Fruit fly (Drosophila melanogaster) whole organism, embryonic: ENCODE measurements around the gene Inx7.
A peak's percentile ranks its signal among the peaks of the same experiment; 100 is the strongest.

ENCODE experiments used
- Ada2b ChIP-seq: fragments of 200-800 bp; sonication (Bioruptor generic); IDR thresholded peaks from 2 replicates; pipeline ENCODE4 v1.3.6; 2022; ENCODE audit warnings: missing biosample characterization, missing genetic modification characterization
- Aef1 ChIP-seq: fragments of 200-800 bp; sonication (Bioruptor generic); IDR thresholded peaks from 3 replicates; pipeline ENCODE4 v1.3.6; 2022; ENCODE audit warnings: missing biosample characterization, missing genetic modification characterization
- Asciz ChIP-seq: fragments of 200-800 bp; sonication (Bioruptor generic); optimal IDR thresholded peaks from 2 replicates; lab custom pipeline; 2017; ENCODE audit warnings: missing biosample characterization, mild to moderate bottlenecking, missing genetic modification characterization, missing genetic modification reagents
- Bdp1 ChIP-seq: fragments of 200-800 bp; sonication (Bioruptor generic); optimal IDR thresholded peaks from 3 replicates; lab custom pipeline; 2016; ENCODE audit warnings: missing biosample characterization, missing genetic modification characterization
- Blimp-1 ChIP-seq: fragments of 200-800 bp; sonication (Bioruptor generic); optimal IDR thresholded peaks from 3 replicates; lab custom pipeline; 2018; ENCODE audit warnings: missing biosample characterization, missing genetic modification characterization, mild to moderate bottlenecking, moderate library complexity, missing genetic modification reagents
- CG1024 ChIP-seq: fragments of 200-800 bp; sonication (Bioruptor generic); IDR thresholded peaks from 2 replicates; pipeline ENCODE4 v1.3.6; 2022; ENCODE audit warnings: missing biosample characterization, missing genetic modification characterization
- CG10267 ChIP-seq: fragments of 200-800 bp; sonication (Bioruptor generic); optimal IDR thresholded peaks from 2 replicates; lab custom pipeline; 2018; ENCODE audit warnings: missing biosample characterization, mild to moderate bottlenecking, missing genetic modification characterization, moderate library complexity
- CG10366 ChIP-seq: fragments of 200-800 bp; sonication (Bioruptor generic); IDR thresholded peaks from 2 replicates; pipeline ENCODE4 v1.3.6; 2022; ENCODE audit warnings: missing biosample characterization, missing genetic modification characterization
- CG12942 ChIP-seq: fragments of 200-800 bp; sonication (Bioruptor generic); optimal IDR thresholded peaks from 3 replicates; lab custom pipeline; 2016; ENCODE audit warnings: missing biosample characterization, missing genetic modification characterization
- CG14710 ChIP-seq: fragments of 200-800 bp; sonication (Bioruptor generic); optimal IDR thresholded peaks from 3 replicates; lab custom pipeline; 2019; ENCODE audit warnings: missing biosample characterization, mild to moderate bottlenecking, missing genetic modification characterization, moderate library complexity
- CG15479 ChIP-seq: fragments of 200-800 bp; sonication (Bioruptor generic); optimal IDR thresholded peaks from 3 replicates; lab custom pipeline; 2019; ENCODE audit warnings: missing biosample characterization, mild to moderate bottlenecking, missing genetic modification characterization, moderate library complexity
- CG15696 ChIP-seq: fragments of 200-800 bp; sonication (Bioruptor generic); optimal IDR thresholded peaks from 2 replicates; lab custom pipeline; 2019; ENCODE audit warnings: missing biosample characterization, mild to moderate bottlenecking, missing genetic modification characterization, moderate library complexity
- CG1647 ChIP-seq: fragments of 200-800 bp; sonication (Bioruptor generic); optimal IDR thresholded peaks from 3 replicates; lab custom pipeline; 2016; ENCODE audit warnings: missing biosample characterization, missing genetic modification characterization
- CG16779 ChIP-seq: fragments of 200-800 bp; sonication (Bioruptor generic); IDR thresholded peaks from 2 replicates; pipeline ENCODE4 v1.3.6; 2022; ENCODE audit warnings: missing biosample characterization, missing genetic modification characterization
- CG17829 ChIP-seq: fragments of 200-800 bp; optimal IDR thresholded peaks from 2 replicates; lab custom pipeline; 2019; ENCODE audit warnings: missing biosample characterization, mild to moderate bottlenecking, missing genetic modification characterization, moderate library complexity
- CG2678 ChIP-seq: fragments of 200-800 bp; sonication (Bioruptor generic); optimal IDR thresholded peaks from 3 replicates; lab custom pipeline; 2019; ENCODE audit warnings: missing biosample characterization, mild to moderate bottlenecking, missing genetic modification characterization, moderate library complexity
- CG31388 ChIP-seq: fragments of 200-800 bp; sonication (Bioruptor generic); optimal IDR thresholded peaks from 2 replicates; lab custom pipeline; 2016; ENCODE audit warnings: missing biosample characterization, missing genetic modification characterization
- CG4282 ChIP-seq: fragments of 200-800 bp; sonication (Bioruptor generic); optimal IDR thresholded peaks from 2 replicates; lab custom pipeline; 2016; ENCODE audit warnings: missing biosample characterization, missing genetic modification characterization
- CG4328 ChIP-seq: fragments of 200-800 bp; sonication (Bioruptor generic); optimal IDR thresholded peaks from 3 replicates; lab custom pipeline; 2017; ENCODE audit warnings: missing biosample characterization, missing genetic modification reagents, missing genetic modification characterization
- CG5953 ChIP-seq: fragments of 200-800 bp; sonication (Bioruptor generic); IDR thresholded peaks from 2 replicates; pipeline ENCODE4 v1.3.6; 2022; ENCODE audit warnings: missing biosample characterization, missing genetic modification characterization
- CG6689 ChIP-seq: fragments of 200-800 bp; sonication (Bioruptor generic); IDR thresholded peaks from 2 replicates; pipeline ENCODE4 v1.3.6; 2022; ENCODE audit warnings: missing biosample characterization, missing genetic modification characterization
- CG9609 ChIP-seq: fragments of 200-800 bp; sonication (Bioruptor generic); optimal IDR thresholded peaks from 3 replicates; lab custom pipeline; 2016; ENCODE audit warnings: missing biosample characterization, missing genetic modification characterization
- CG9817 ChIP-seq: fragments of 200-800 bp; sonication (Bioruptor generic); optimal IDR thresholded peaks from 2 replicates; lab custom pipeline; 2018; ENCODE audit warnings: missing biosample characterization, mild to moderate bottlenecking, missing genetic modification characterization, moderate library complexity
- CHES-1-like ChIP-seq: fragments of 200-800 bp; sonication (Bioruptor generic); optimal IDR thresholded peaks from 2 replicates; lab custom pipeline; 2016; ENCODE audit warnings: missing biosample characterization, missing genetic modification characterization
- Camta ChIP-seq: fragments of 200-800 bp; sonication (Bioruptor generic); optimal IDR thresholded peaks from 2 replicates; lab custom pipeline; 2016; ENCODE audit warnings: missing biosample characterization, missing genetic modification characterization
- D19A ChIP-seq: fragments of 200-800 bp; optimal IDR thresholded peaks from 3 replicates; lab custom pipeline; 2019; ENCODE audit warnings: missing biosample characterization, mild to moderate bottlenecking, missing genetic modification characterization, moderate library complexity
- Dek ChIP-seq: fragments of 200-800 bp; sonication (Bioruptor generic); optimal IDR thresholded peaks from 3 replicates; lab custom pipeline; 2019; ENCODE audit warnings: missing biosample characterization, mild to moderate bottlenecking, missing genetic modification characterization, moderate library complexity
- ERR ChIP-seq: fragments of 200-800 bp; sonication (Bioruptor generic); optimal IDR thresholded peaks from 2 replicates; lab custom pipeline; 2016; ENCODE audit warnings: missing biosample characterization, missing genetic modification characterization
- Fer1 ChIP-seq: fragments of 200-800 bp; sonication (Bioruptor generic); optimal IDR thresholded peaks from 2 replicates; lab custom pipeline; 2017; ENCODE audit warnings: missing biosample characterization, mild to moderate bottlenecking, missing genetic modification characterization
- H2.0 ChIP-seq: fragments of 200-800 bp; sonication (Bioruptor generic); IDR thresholded peaks from 2 replicates; pipeline ENCODE4 v1.3.6; 2022; ENCODE audit warnings: missing biosample characterization, missing genetic modification characterization
- Kr ChIP-seq: fragments of 200-800 bp; sonication (Bioruptor generic); optimal IDR thresholded peaks from 2 replicates; lab custom pipeline; 2017; ENCODE audit warnings: missing biosample characterization, mild to moderate bottlenecking, missing genetic modification characterization
- Meics ChIP-seq: fragments of 200-800 bp; sonication (Bioruptor generic); optimal IDR thresholded peaks from 2 replicates; lab custom pipeline; 2017; ENCODE audit warnings: missing biosample characterization, mild to moderate bottlenecking, missing genetic modification characterization
- Oaz ChIP-seq: fragments of 200-800 bp; sonication (Bioruptor generic); IDR thresholded peaks from 2 replicates; pipeline ENCODE4 v1.3.6; 2022; ENCODE audit warnings: missing biosample characterization, missing genetic modification characterization
- Opbp ChIP-seq: fragments of 200-800 bp; sonication (Bioruptor generic); IDR thresholded peaks from 3 replicates; pipeline ENCODE4 v1.3.6; 2022; ENCODE audit warnings: missing biosample characterization, missing genetic modification characterization; ENCODE audit not compliant: partially characterized antibody
- Sin3A ChIP-seq: fragments of >200 bp; optimal IDR thresholded peaks from 2 replicates; lab custom pipeline; 2018
- Stat92E ChIP-seq, 3 experiments: fragments of >200 bp in 2 of 3; fragments of 200-800 bp in 1 of 3; sonication (Bioruptor generic) in 1 of 3; optimal IDR thresholded peaks; 2 replicates each; lab custom pipeline; 2017 to 2019; ENCODE audit warnings: missing biosample characterization in 3 of 3, missing genetic modification characterization in 3 of 3, mild to moderate bottlenecking in 1 of 3, moderate library complexity in 1 of 3
- YL-1 ChIP-seq: fragments of 200-800 bp; sonication (Bioruptor generic); optimal IDR thresholded peaks from 3 replicates; lab custom pipeline; 2017; ENCODE audit warnings: missing biosample characterization, mild to moderate bottlenecking, missing genetic modification characterization
- bab2 ChIP-seq: fragments of 200-800 bp; sonication (Bioruptor generic); optimal IDR thresholded peaks from 2 replicates; lab custom pipeline; 2016; ENCODE audit warnings: missing biosample characterization, missing genetic modification characterization
- btn ChIP-seq: fragments of 200-800 bp; sonication (Bioruptor generic); optimal IDR thresholded peaks from 2 replicates; lab custom pipeline; 2016; ENCODE audit warnings: missing biosample characterization, missing genetic modification characterization
- chm ChIP-seq: fragments of 200-800 bp; sonication (Bioruptor generic); IDR thresholded peaks from 2 replicates; pipeline ENCODE4 v1.3.6; 2022; ENCODE audit warnings: missing biosample characterization, missing genetic modification characterization
- chn ChIP-seq: fragments of 200-800 bp; sonication (Bioruptor generic); optimal IDR thresholded peaks from 2 replicates; lab custom pipeline; 2016; ENCODE audit warnings: missing biosample characterization, missing genetic modification characterization
- ci ChIP-seq: fragments of 200-800 bp; sonication (Bioruptor generic); IDR thresholded peaks from 3 replicates; pipeline ENCODE4 v1.3.6; 2022; ENCODE audit warnings: missing biosample characterization, missing genetic modification characterization
- esg ChIP-seq: fragments of 200-800 bp; sonication (Bioruptor generic); conservative IDR thresholded peaks from 2 replicates; pipeline ENCODE4 v1.3.6; 2022; ENCODE audit warnings: missing biosample characterization, missing genetic modification characterization
- ftz-f1 ChIP-seq: fragments of 200-800 bp; sonication (Bioruptor generic); optimal IDR thresholded peaks from 2 replicates; lab custom pipeline; 2016; ENCODE audit warnings: missing biosample characterization, missing genetic modification characterization
- gro ChIP-seq: fragments of 200-800 bp; sonication (Bioruptor generic); optimal IDR thresholded peaks from 2 replicates; lab custom pipeline; 2016; ENCODE audit warnings: missing biosample characterization, missing genetic modification characterization
- gt ChIP-seq: fragments of 200-800 bp; sonication (Bioruptor generic); IDR thresholded peaks from 2 replicates; pipeline ENCODE4 v1.3.6; 2022; ENCODE audit warnings: missing biosample characterization, missing genetic modification characterization
- p53 ChIP-seq: fragments of 200-800 bp; sonication (Bioruptor generic); optimal IDR thresholded peaks from 2 replicates; lab custom pipeline; 2016; ENCODE audit warnings: missing biosample characterization, missing genetic modification characterization
- phol ChIP-seq: fragments of 200-800 bp; sonication (Bioruptor generic); optimal IDR thresholded peaks from 3 replicates; lab custom pipeline; 2018; ENCODE audit warnings: missing biosample characterization, mild to moderate bottlenecking, missing genetic modification characterization, moderate library complexity
- zen2 ChIP-seq: fragments of 200-800 bp; sonication (Bioruptor generic); IDR thresholded peaks from 3 replicates; pipeline ENCODE4 v1.3.6; 2022; ENCODE audit warnings: missing biosample characterization, missing genetic modification characterization; ENCODE audit not compliant: partially characterized antibody
- zf30C ChIP-seq: fragments of 200-800 bp; sonication (Bioruptor generic); optimal IDR thresholded peaks from 3 replicates; lab custom pipeline; 2018; ENCODE audit warnings: missing biosample characterization, mild to moderate bottlenecking, missing genetic modification characterization
- zfh2 ChIP-seq: fragments of 200-800 bp; sonication (Bioruptor generic); optimal IDR thresholded peaks from 2 replicates; lab custom pipeline; 2016; ENCODE audit warnings: missing biosample characterization, missing genetic modification characterization

Inx7 gene

dm6 chrX:7014931-7015428 is 21.6 kb upstream of the Inx7 start (continued):
- peak; percentile 42 for TF ChIP-seq CG17829 (tag; lab: Kevin White, UChicago)
- no peak for TF ChIP-seq gt
- TF ChIP-seq Opbp (GFP tag; lab: Robert Waterston, UW) = peak; percentile 68; the same call in 2 of the 3 replicates
- TF ChIP-seq zfh2 = peak; percentile 27
- TF ChIP-seq CG4328 = no peak
- TF ChIP-seq YL-1 (GFP tag; lab: Kevin White, UChicago) = peak; percentile 7
- peak; percentile 62 for TF ChIP-seq CG2678 (tag; lab: Kevin White, UChicago)
- TF ChIP-seq D19A (tag; lab: Kevin White, UChicago) = peak; percentile 9
- TF ChIP-seq CG9817 = peak; percentile 26
- peak; percentile 67 for TF ChIP-seq bab2 (GFP tag; lab: Kevin White, UChicago)
- no peak for TF ChIP-seq CG4282 (GFP tag; lab: Kevin White, UChicago)
- peak; percentile 55 for TF ChIP-seq esg (GFP tag; lab: Robert Waterston, UW)
- TF ChIP-seq CHES-1-like = no peak
- TF ChIP-seq p53 (GFP tag; lab: Kevin White, UChicago) = peak; percentile 27
- TF ChIP-seq Ada2b (GFP tag; lab: Robert Waterston, UW) = peak; percentile 25
- TF ChIP-seq Meics (GFP tag; lab: Kevin White, UChicago) = peak; percentile 42
- TF ChIP-seq chm (GFP tag; lab: Robert Waterston, UW) = 0 out of 2 replicates have a peak, but pooled peaks have one; percentile 19
- no peak for TF ChIP-seq Sin3A (lab: Kevin White, UChicago)
- 0 out of 2 replicates have a peak, but pooled peaks have one; percentile 3 for TF ChIP-seq CG1024
- no peak for TF ChIP-seq CG9609 (GFP tag; lab: Kevin White, UChicago)
- TF ChIP-seq Stat92E (GFP tag; optimal IDR thresholded peaks at IDR 0.05; lab: Kevin White, UChicago) = no peak
- TF ChIP-seq Camta (GFP tag; lab: Kevin White, UChicago) = peak; percentile 62
- TF ChIP-seq zf30C = no peak
- TF ChIP-seq ci (GFP tag; lab: Robert Waterston, UW) = peak; percentile 71
- TF ChIP-seq phol = peak; percentile 19
- TF ChIP-seq Fer1 (GFP tag; lab: Kevin White, UChicago) = peak; percentile 41
- TF ChIP-seq Aef1 (GFP tag; lab: Robert Waterston, UW) = peak; percentile 52
- TF ChIP-seq chn (GFP tag; lab: Kevin White, UChicago) = peak; percentile 31
- no peak for TF ChIP-seq btn
- TF ChIP-seq CG5953 = no peak
- TF ChIP-seq Bdp1 = no peak
- peak; percentile 31 for TF ChIP-seq Blimp-1 (GFP tag; lab: Kevin White, UChicago)
- peak; percentile 10; the same call in 1 of the 2 replicates for TF ChIP-seq CG10366
- no peak for TF ChIP-seq Kr
- TF ChIP-seq H2.0 (GFP tag; lab: Robert Waterston, UW) = peak; percentile 25; the same call in 1 of the 2 replicates
- 0 out of 2 replicates have a peak, but pooled peaks have one; percentile 20 for TF ChIP-seq CG6689 (GFP tag; lab: Robert Waterston, UW)
- peak; percentile 41 for TF ChIP-seq CG10267 (tag; lab: Kevin White, UChicago)
- peak; percentile 46 for TF ChIP-seq CG14710 (tag; lab: Kevin White, UChicago)
- peak; percentile 52; the same call in 2 of the 3 replicates for TF ChIP-seq zen2 (GFP tag; lab: Robert Waterston, UW)
- TF ChIP-seq CG16779 = no peak
- TF ChIP-seq gro (GFP tag; lab: Kevin White, UChicago) = peak; percentile 89
- peak; percentile 38 for TF ChIP-seq ERR
- TF ChIP-seq CG15696 (tag; lab: Kevin White, UChicago) = peak; percentile 18
- no peak; the same call in 1 of the 2 replicates for TF ChIP-seq Oaz (GFP tag; lab: Robert Waterston, UW)
- TF ChIP-seq ftz-f1 (GFP tag; lab: Kevin White, UChicago) = no peak
- no peak for TF ChIP-seq CG1647 (GFP tag; lab: Kevin White, UChicago)
- peak; percentile 35 for TF ChIP-seq Dek
- peak; percentile 9 for TF ChIP-seq Asciz
- TF ChIP-seq CG15479 (GFP tag; lab: Kevin White, UChicago) = no peak
- no peak for TF ChIP-seq CG12942 (GFP tag; lab: Kevin White, UChicago)
- no peak for TF ChIP-seq CG31388 (GFP tag; lab: Kevin White, UChicago)
